Fruit fly (Drosophila melanogaster) whole organism, embryonic: ENCODE data around the gene H2.0.

Source experiments
- CG12942 ChIP-seq: fragments of 200-800 bp; sonication (Bioruptor generic); optimal IDR thresholded peaks from 3 replicates; lab custom pipeline; 2016; ENCODE audit warnings: missing biosample characterization, missing genetic modification characterization
- CG1602 ChIP-seq: fragments of 200-800 bp; sonication (Bioruptor generic); optimal IDR thresholded peaks from 3 replicates; lab custom pipeline; 2016; ENCODE audit warnings: missing biosample characterization, missing genetic modification characterization
- CG1647 ChIP-seq: fragments of 200-800 bp; sonication (Bioruptor generic); optimal IDR thresholded peaks from 3 replicates; lab custom pipeline; 2016; ENCODE audit warnings: missing biosample characterization, missing genetic modification characterization
- CG2202 ChIP-seq: fragments of 200-800 bp; sonication (Bioruptor generic); optimal IDR thresholded peaks from 2 replicates; lab custom pipeline; 2018; ENCODE audit warnings: missing biosample characterization, mild to moderate bottlenecking, missing genetic modification characterization
- CG4730 ChIP-seq: fragments of 200-800 bp; sonication (Bioruptor generic); IDR thresholded peaks from 2 replicates; pipeline ENCODE4 v1.3.6; 2022; ENCODE audit warnings: missing biosample characterization, missing genetic modification characterization
- CG6791 ChIP-seq: fragments of 200-800 bp; sonication (Bioruptor generic); IDR thresholded peaks from 3 replicates; pipeline ENCODE4 v1.3.6; 2022; ENCODE audit warnings: missing biosample characterization, missing genetic modification characterization; ENCODE audit not compliant: partially characterized antibody
- Mes4 ChIP-seq: fragments of 200-800 bp; sonication (Bioruptor generic); optimal IDR thresholded peaks from 2 replicates; lab custom pipeline; 2016; ENCODE audit warnings: missing biosample characterization, missing genetic modification characterization
- Sin3A ChIP-seq: fragments of >200 bp; optimal IDR thresholded peaks from 2 replicates; lab custom pipeline; 2018
- insv ChIP-seq, 2 experiments: fragments of 200-800 bp; sonication (Bioruptor generic); optimal IDR thresholded peaks; 3 replicates each; lab custom pipeline; 2016 to 2018; ENCODE audit warnings: missing biosample characterization in 2 of 2, missing genetic modification characterization in 2 of 2
- sna ChIP-seq: fragments of 200-800 bp; sonication (Bioruptor generic); IDR thresholded peaks from 2 replicates; pipeline ENCODE4 v1.3.6; 2022; ENCODE audit warnings: missing biosample characterization, missing genetic modification characterization; ENCODE audit not compliant: partially characterized antibody

dm6 chr2L:5990447-5990846, 28.8 kb downstream of the H2.0 start:
- TF ChIP-seq CG1647 (GFP tag; lab: Kevin White, UChicago) (no peak), Sin3A (lab: Kevin White, UChicago) (no peak), insv (GFP tag; optimal IDR thresholded peaks at IDR 0.05; lab: Kevin White, UChicago) (no peak), sna (no peak), CG12942 (GFP tag; lab: Kevin White, UChicago) (no peak), CG6791 (GFP tag; lab: Robert Waterston, UW) (no peak), CG4730 (no peak), CG2202 (no peak), Mes4 (GFP tag; lab: Kevin White, UChicago) (no peak), CG1602 (no peak)
